Fruit fly (Drosophila melanogaster) whole organism, wandering third instar larva: Measurements from ENCODE around the gene tyn.

Experiments
- Dfd ChIP-seq: fragments of >200 bp; optimal IDR thresholded peaks from 2 replicates; lab custom pipeline; 2017; ENCODE audit warnings: missing biosample characterization, missing genetic modification characterization
- Mio ChIP-seq: sonication (Bioruptor generic); optimal IDR thresholded peaks from 2 replicates; lab custom pipeline; 2016; ENCODE audit warnings: missing biosample characterization, missing genetic modification characterization
- N ChIP-seq: fragments of >200 bp; optimal IDR thresholded peaks from 2 replicates; lab custom pipeline; 2018; ENCODE audit warnings: missing biosample characterization, missing external identifiers, missing genetic modification characterization

- TF ChIP-seq Dfd (GFP tag; lab: Kevin White, UChicago), result no peak
- TF ChIP-seq N, result no peak
- no peak for TF ChIP-seq Mio (GFP tag; lab: Kevin White, UChicago)
Measured at dm6 chrX:145081-145480, 5.0 kb downstream of the tyn start.
